Fruit fly (Drosophila melanogaster): ENCODE measurements around the gene CG31678.

- TF ChIP-seq lz (GFP tag; optimal IDR thresholded peaks at IDR 0.05): no peak
- TF ChIP-seq Sox102F (GFP tag; optimal IDR thresholded peaks at IDR 0.05): no peak
- no peak for TF ChIP-seq vri (GFP tag; optimal IDR thresholded peaks at IDR 0.05)
- TF ChIP-seq svp (GFP tag): no peak
- no peak for TF ChIP-seq CG16779 (tag; optimal IDR thresholded peaks at IDR 0.05)
- TF ChIP-seq CG31627 (GFP tag; optimal IDR thresholded peaks at IDR 0.05): no peak
- TF ChIP-seq topi (GFP tag; optimal IDR thresholded peaks at IDR 0.05): no peak
- TF ChIP-seq cyc (GFP tag; optimal IDR thresholded peaks at IDR 0.05): no peak
- no peak for TF ChIP-seq CG15336 (GFP tag; IDR thresholded peaks at IDR 0.05)
- no peak for TF ChIP-seq Sox15 (GFP tag; optimal IDR thresholded peaks at IDR 0.05)
Observed at dm6 chr2L:20704511-20705266, 28.9 kb upstream of the CG31678 start.

Measured in whole organism, prepupa.